Fruit fly (Drosophila melanogaster) whole organism, embryonic: ENCODE results near the gene Cortactin.

Experiments
- Antp ChIP-seq: fragments of 200-800 bp; sonication (Bioruptor generic); optimal IDR thresholded peaks from 3 replicates; lab custom pipeline; 2016; ENCODE audit warnings: missing biosample characterization, missing genetic modification characterization
- B-H1 ChIP-seq: fragments of 200-800 bp; sonication (Bioruptor generic); IDR thresholded peaks from 3 replicates; pipeline ENCODE4 v1.3.6; 2022; ENCODE audit warnings: missing biosample characterization, missing genetic modification characterization
- CG10959 ChIP-seq: fragments of 200-800 bp; sonication (Bioruptor generic); IDR thresholded peaks from 2 replicates; pipeline ENCODE4 v1.3.6; 2022; ENCODE audit warnings: missing biosample characterization, missing genetic modification characterization
- CG1529 ChIP-seq: fragments of 200-800 bp; sonication (Bioruptor generic); optimal IDR thresholded peaks from 3 replicates; lab custom pipeline; 2018; ENCODE audit warnings: missing biosample characterization, missing genetic modification characterization
- ewg ChIP-seq: fragments of 200-800 bp; sonication (Bioruptor generic); optimal IDR thresholded peaks from 3 replicates; lab custom pipeline; 2017; ENCODE audit warnings: mild to moderate bottlenecking, missing biosample characterization, missing genetic modification reagents, missing genetic modification characterization
- fu2 ChIP-seq: fragments of 200-800 bp; sonication (Bioruptor generic); optimal IDR thresholded peaks from 2 replicates; lab custom pipeline; 2016; ENCODE audit warnings: missing biosample characterization, missing genetic modification characterization
- wdn ChIP-seq: fragments of 200-800 bp; sonication (Bioruptor generic); IDR thresholded peaks from 2 replicates; pipeline ENCODE4 v1.3.6; 2022; ENCODE audit warnings: missing biosample characterization, missing genetic modification characterization

- TF ChIP-seq fu2 (GFP tag; lab: Kevin White, UChicago) (no peak), B-H1 (GFP tag; lab: Robert Waterston, UW) (no peak), CG1529 (no peak), wdn (GFP tag; lab: Robert Waterston, UW) (no peak), Antp (GFP tag; lab: Kevin White, UChicago) (peak; percentile 21), CG10959 (GFP tag; lab: Robert Waterston, UW) (no peak), ewg (GFP tag; lab: Kevin White, UChicago) (no peak)
These were observed 882 bp upstream of the Cortactin start, which contains the start of gene AnxB9 for dm6 chr3R:21065010-21065695.
